Worm (Caenorhabditis elegans) whole organism, late embryonic: ENCODE results near the gene ZK792.7.

Experiments used
- C08G9.2 ChIP-seq: sonication (generic microtip); optimal IDR thresholded peaks from 2 replicates; lab custom pipeline; 2016; ENCODE audit warnings: mild to moderate bottlenecking, missing genetic modification characterization, moderate library complexity, missing compliant biosample characterization
- C38D4.7 ChIP-seq: fragments of 200-800 bp; sonication (Bioruptor generic); optimal IDR thresholded peaks from 2 replicates; lab custom pipeline; 2018; ENCODE audit warnings: mild to moderate bottlenecking, missing genetic modification characterization, moderate library complexity, missing compliant biosample characterization
- F13H6.1 ChIP-seq: sonication (generic microtip); optimal IDR thresholded peaks from 2 replicates; lab custom pipeline; 2016; ENCODE audit warnings: missing genetic modification characterization, missing compliant biosample characterization
- Y22D7AL.16 ChIP-seq: sonication (generic microtip); optimal IDR thresholded peaks from 2 replicates; lab custom pipeline; 2016; ENCODE audit warnings: missing genetic modification characterization, missing compliant biosample characterization
- ceh-18 ChIP-seq: sonication (generic microtip); optimal IDR thresholded peaks from 2 replicates; lab custom pipeline; 2016; ENCODE audit warnings: missing genetic modification characterization, missing compliant biosample characterization
- ceh-19 ChIP-seq: fragments of 200-800 bp; sonication (Bioruptor generic); optimal IDR thresholded peaks from 2 replicates; lab custom pipeline; 2018; ENCODE audit warnings: mild to moderate bottlenecking, missing genetic modification characterization, missing compliant biosample characterization
- ceh-2 ChIP-seq: sonication (generic microtip); optimal IDR thresholded peaks from 2 replicates; lab custom pipeline; 2016; ENCODE audit warnings: missing genotype, missing genetic modification characterization, missing compliant biosample characterization
- ceh-30 ChIP-seq: fragments of 150-350 bp; optimal IDR thresholded peaks from 2 replicates; lab custom pipeline; 2014; ENCODE audit warnings: missing biosample characterization, missing genetic modification characterization
- ceh-31 ChIP-seq: sonication (generic microtip); optimal IDR thresholded peaks from 2 replicates; lab custom pipeline; 2016; ENCODE audit warnings: missing genetic modification characterization, missing compliant biosample characterization
- ceh-45 ChIP-seq: fragments of 200-800 bp; sonication (Bioruptor generic); IDR thresholded peaks from 2 replicates; pipeline ENCODE4 v1.3.6; 2022; ENCODE audit warnings: missing genetic modification reagents, missing genetic modification characterization, missing compliant biosample characterization
- che-1 ChIP-seq: sonication (generic microtip); optimal IDR thresholded peaks from 2 replicates; lab custom pipeline; 2016; ENCODE audit warnings: mild to moderate bottlenecking, missing genetic modification characterization, missing compliant biosample characterization
- dve-1 ChIP-seq: sonication (generic microtip); optimal IDR thresholded peaks from 2 replicates; lab custom pipeline; 2017; ENCODE audit warnings: antibody characterized with exemption, mild to moderate bottlenecking, missing genetic modification characterization, missing compliant biosample characterization
- elt-4 ChIP-seq: sonication (generic microtip); optimal IDR thresholded peaks from 2 replicates; lab custom pipeline; 2016; ENCODE audit warnings: missing genetic modification characterization, missing compliant biosample characterization
- ets-4 ChIP-seq: sonication (generic microtip); optimal IDR thresholded peaks from 2 replicates; lab custom pipeline; 2016; ENCODE audit warnings: missing genetic modification characterization, missing compliant biosample characterization
- eyg-1 ChIP-seq: sonication (generic microtip); optimal IDR thresholded peaks from 2 replicates; lab custom pipeline; 2016; ENCODE audit warnings: missing genotype, missing genetic modification characterization, missing compliant biosample characterization
- fax-1 ChIP-seq: sonication (generic microtip); optimal IDR thresholded peaks from 2 replicates; lab custom pipeline; 2016; ENCODE audit warnings: missing genotype, missing genetic modification characterization, missing compliant biosample characterization
- fkh-10 ChIP-seq: fragments of 150-350 bp; optimal IDR thresholded peaks from 2 replicates; lab custom pipeline; 2014; ENCODE audit warnings: missing biosample characterization, missing genetic modification reagents, missing genetic modification characterization
- gmeb-2 ChIP-seq: sonication (generic microtip); optimal IDR thresholded peaks from 2 replicates; lab custom pipeline; 2016; ENCODE audit warnings: missing genetic modification characterization, inconsistent platforms, missing compliant biosample characterization
- hlh-30 ChIP-seq: sonication (generic microtip); optimal IDR thresholded peaks from 2 replicates; lab custom pipeline; 2017; ENCODE audit warnings: antibody characterized with exemption, missing genetic modification characterization, missing compliant biosample characterization; ENCODE audit not compliant: insufficient read depth
- hlh-6 ChIP-seq: sonication (generic microtip); optimal IDR thresholded peaks from 2 replicates; lab custom pipeline; 2016; ENCODE audit warnings: missing genotype, missing genetic modification characterization, missing compliant biosample characterization
- hlh-8 ChIP-seq: sonication (generic microtip); optimal IDR thresholded peaks from 2 replicates; lab custom pipeline; 2016; ENCODE audit warnings: missing genotype, missing genetic modification characterization, missing compliant biosample characterization
- lim-6 ChIP-seq: sonication (generic microtip); optimal IDR thresholded peaks from 2 replicates; lab custom pipeline; 2016; ENCODE audit warnings: missing genetic modification characterization, missing compliant biosample characterization
- lin-11 ChIP-seq: fragments of 200-800 bp; sonication (Bioruptor generic); optimal IDR thresholded peaks from 2 replicates; lab custom pipeline; 2018; ENCODE audit warnings: mild to moderate bottlenecking, missing genetic modification characterization, missing compliant biosample characterization
- madf-2 ChIP-seq: sonication (generic microtip); optimal IDR thresholded peaks from 2 replicates; lab custom pipeline; 2017; ENCODE audit warnings: missing genetic modification characterization, missing compliant biosample characterization
- nhr-11 ChIP-seq: fragments of 150-350 bp; optimal IDR thresholded peaks from 2 replicates; lab custom pipeline; 2014; ENCODE audit warnings: missing biosample characterization, missing genetic modification characterization
- pag-3 ChIP-seq: sonication (generic microtip); optimal IDR thresholded peaks from 2 replicates; lab custom pipeline; 2016; ENCODE audit warnings: missing compliant biosample characterization, missing genetic modification characterization, borderline replicate concordance
- pqm-1 ChIP-seq: sonication (generic microtip); optimal IDR thresholded peaks from 2 replicates; lab custom pipeline; 2016; ENCODE audit warnings: missing genetic modification characterization, missing compliant biosample characterization
- pros-1 ChIP-seq: fragments of 150-350 bp; optimal IDR thresholded peaks from 2 replicates; lab custom pipeline; 2014; ENCODE audit warnings: missing biosample characterization, missing genetic modification reagents, missing genetic modification characterization
- rnt-1 ChIP-seq: sonication (generic microtip); optimal IDR thresholded peaks from 2 replicates; lab custom pipeline; 2016; ENCODE audit warnings: missing genetic modification characterization, missing compliant biosample characterization
- sox-2 ChIP-seq: fragments of 200-800 bp; sonication (Bioruptor generic); IDR thresholded peaks from 2 replicates; pipeline ENCODE4 v1.3.6; 2022; ENCODE audit warnings: missing genetic modification reagents, missing genetic modification characterization, missing compliant biosample characterization
- syd-9 ChIP-seq: sonication (generic microtip); optimal IDR thresholded peaks from 2 replicates; lab custom pipeline; 2016; ENCODE audit warnings: mild to moderate bottlenecking, missing genetic modification characterization, moderate library complexity, missing compliant biosample characterization
- unc-55 ChIP-seq: sonication (generic microtip); optimal IDR thresholded peaks from 2 replicates; lab custom pipeline; 2017; ENCODE audit warnings: missing biosample characterization, missing genetic modification reagents, missing genetic modification characterization
- unc-86 ChIP-seq: sonication (generic microtip); optimal IDR thresholded peaks from 2 replicates; lab custom pipeline; 2016; ENCODE audit warnings: missing genetic modification characterization, missing compliant biosample characterization
- zip-5 ChIP-seq: sonication (generic microtip); optimal IDR thresholded peaks from 2 replicates; lab custom pipeline; 2016; ENCODE audit warnings: missing genetic modification characterization, missing compliant biosample characterization
- ztf-16 ChIP-seq: sonication (generic microtip); optimal IDR thresholded peaks from 2 replicates; lab custom pipeline; 2017; ENCODE audit warnings: missing genetic modification characterization, missing compliant biosample characterization

The ZK792.7 gene

ce11 chrIV:11697514-11697913 lies 3.3 kb downstream of the ZK792.7 start:
- TF ChIP-seq unc-86 (tag; lab: Kevin White, UChicago), result no peak
- no peak for TF ChIP-seq lin-11
- TF ChIP-seq hlh-8 (tag; lab: Kevin White, UChicago), result no peak
- no peak for TF ChIP-seq zip-5 (tag; lab: Kevin White, UChicago)
- no peak for TF ChIP-seq pqm-1 (tag; lab: Kevin White, UChicago)
- no peak for TF ChIP-seq ceh-45
- no peak for TF ChIP-seq che-1 (tag; lab: Kevin White, UChicago)
- no peak for TF ChIP-seq ceh-19 (GFP tag; lab: Kevin White, UChicago)
- no peak for TF ChIP-seq sox-2 (GFP tag; lab: Robert Waterston, UW)
- TF ChIP-seq ceh-31 (tag; lab: Kevin White, UChicago), result no peak
- TF ChIP-seq C08G9.2 (tag; lab: Kevin White, UChicago), result no peak
- TF ChIP-seq lim-6 (tag; lab: Kevin White, UChicago), result no peak
- TF ChIP-seq ceh-2 (tag; lab: Kevin White, UChicago), result no peak
- TF ChIP-seq C38D4.7 (GFP tag; lab: Kevin White, UChicago), result no peak
- TF ChIP-seq, all 69 proteins: peak for 0

DNA sequence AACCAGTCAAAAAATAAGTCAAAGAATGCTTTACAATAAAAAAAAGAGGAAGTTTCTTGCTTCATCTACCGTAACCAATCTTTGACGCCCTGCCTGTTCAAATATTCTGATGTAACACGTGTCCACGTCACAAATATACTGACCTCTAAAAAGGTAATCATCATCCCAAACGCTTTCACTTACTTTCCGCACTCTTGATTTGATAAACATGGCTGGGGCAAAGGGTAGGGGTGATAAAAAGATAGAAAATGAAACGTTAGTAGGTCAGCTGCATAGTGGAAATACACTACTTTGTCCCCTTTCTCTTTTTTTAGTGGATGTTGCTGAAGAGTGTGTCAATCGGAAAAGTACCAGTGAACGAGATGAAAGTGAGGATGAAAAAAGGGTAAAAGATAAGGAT lies 5.9 kb downstream of the ZK792.7 start:
- TF ChIP-seq Y22D7AL.16 (no peak), gmeb-2 (tag; lab: Kevin White, UChicago) (no peak), F13H6.1 (tag; lab: Kevin White, UChicago) (no peak)

DNA sequence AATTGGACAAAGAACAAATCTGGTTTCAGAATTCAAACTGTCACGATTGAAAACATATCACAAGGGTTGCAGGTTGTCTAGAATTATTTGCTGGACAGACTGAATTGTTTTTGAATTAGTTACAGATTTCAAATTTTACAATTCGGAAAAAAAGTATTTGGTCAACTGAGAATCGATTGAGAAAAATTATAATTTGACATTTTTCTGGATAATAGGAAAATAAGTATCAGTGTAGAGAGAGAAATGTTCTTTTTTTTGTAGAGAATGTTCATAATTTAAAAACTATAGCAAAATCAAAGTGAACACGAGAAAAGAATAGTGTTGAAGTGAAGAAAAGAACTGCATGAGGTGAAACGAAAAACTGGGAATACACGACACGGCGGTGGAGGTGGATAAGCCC lies 6.5 kb downstream of the ZK792.7 start, which contains the start of gene dpy-20:
Gene dpy-20, minus strand, starts transcription at position 101 of the 400 bp plus-strand sequence.
- TF ChIP-seq pag-3 (tag; lab: Kevin White, UChicago) (no peak), gmeb-2 (tag; lab: Kevin White, UChicago) (no peak), ceh-2 (tag; lab: Kevin White, UChicago) (no peak), pros-1 (tag; lab: Kevin White, UChicago) (no peak), ceh-45 (no peak), hlh-6 (tag; lab: Kevin White, UChicago) (no peak), ets-4 (no peak), dve-1 (no peak), eyg-1 (tag; lab: Kevin White, UChicago) (no peak), che-1 (tag; lab: Kevin White, UChicago) (no peak), lim-6 (tag; lab: Kevin White, UChicago) (no peak)

- TF ChIP-seq C38D4.7 (GFP tag; lab: Kevin White, UChicago) (no peak), lin-11 (no peak), unc-55 (GFP tag; lab: Kevin White, UChicago) (no peak), rnt-1 (tag; lab: Kevin White, UChicago) (no peak), madf-2 (tag; lab: Kevin White, UChicago) (no peak), Y22D7AL.16 (no peak), gmeb-2 (tag; lab: Kevin White, UChicago) (no peak), syd-9 (tag; lab: Kevin White, UChicago) (no peak), ztf-16 (tag; lab: Kevin White, UChicago) (no peak), sox-2 (GFP tag; lab: Robert Waterston, UW) (no peak), dve-1 (no peak), ceh-45 (no peak), F13H6.1 (tag; lab: Kevin White, UChicago) (no peak), fax-1 (no peak), nhr-11 (no peak)
These were observed 7.6 kb downstream of the ZK792.7 start for ce11 chrIV:11701878-11702277.

ce11 chrIV:11703685-11704296 lies 9.5 kb downstream of the ZK792.7 start, which contains the start of the genes T22B3.3 and alg-3:
TSS of gene T22B3.3 (minus strand) at chrIV:11703785.
TSS of gene alg-3 (plus strand) at chrIV:11704246.
- TF ChIP-seq hlh-30, result no peak
- TF ChIP-seq fkh-10 (GFP tag; lab: Kevin White, UChicago), result no peak
- TF ChIP-seq ceh-18, result no peak
- TF ChIP-seq ets-4, result no peak
- no peak for TF ChIP-seq ceh-30
- TF ChIP-seq elt-4 (tag; lab: Kevin White, UChicago), result no peak
- no peak for TF ChIP-seq Y22D7AL.16
